Fruit fly (Drosophila melanogaster): ENCODE data around the gene CG31787.

dm6 chr2L:18291362-18291761, 5.8 kb upstream of the CG31787 start, which contains the start of gene CG43362:
- TF ChIP-seq pan (optimal IDR thresholded peaks at IDR 0.05): no peak
- no peak for TF ChIP-seq usp (GFP tag; optimal IDR thresholded peaks at IDR 0.05)
- no peak for TF ChIP-seq Dll (optimal IDR thresholded peaks at IDR 0.05)
- TF ChIP-seq CG8478 (optimal IDR thresholded peaks at IDR 0.05): no peak
- TF ChIP-seq psq (optimal IDR thresholded peaks at IDR 0.05): no peak
